ENCODE assay signal across 1 fruit fly cellular context in the genomic region with DNA sequence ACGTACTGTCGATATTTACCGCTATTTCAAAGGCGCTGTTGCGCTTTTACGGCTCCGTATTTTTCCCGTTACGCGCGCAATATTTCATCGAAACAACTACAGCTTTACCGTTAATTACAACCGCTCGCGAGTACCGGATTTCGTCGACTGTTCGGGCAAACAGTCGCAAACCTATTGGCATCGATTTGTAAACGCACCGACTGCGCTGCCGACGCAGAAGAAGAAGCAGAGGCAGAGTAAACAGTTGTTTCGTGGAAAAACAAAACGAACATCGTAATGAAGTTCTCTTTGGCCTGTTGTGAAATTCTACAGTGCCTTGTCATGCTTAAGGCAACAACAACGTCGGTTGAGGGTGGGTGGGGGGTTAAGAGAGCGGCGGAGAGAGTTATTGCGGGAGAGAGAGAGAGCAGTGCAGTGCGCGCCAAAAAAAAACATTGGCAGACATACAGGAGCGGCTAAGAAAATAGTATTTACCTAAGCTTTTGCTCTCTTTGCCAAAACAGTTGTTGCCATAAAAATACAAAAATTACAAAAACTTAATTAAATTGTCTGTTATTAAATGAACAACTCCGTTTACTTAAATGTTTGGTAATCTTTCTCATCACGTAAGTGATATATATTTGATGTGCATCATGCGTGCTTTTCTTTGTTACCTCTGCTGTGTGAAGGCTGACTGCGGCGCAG.
A peak's percentile ranks its signal among the peaks of the same experiment; 100 is the strongest.
TF ChIP-seq lines count a peak whose summit lies in the region.

Gene CG5953 (minus strand): TSS at position 176 of the 684 bp plus-strand sequence.

TF ChIP-seq in whole organism, embryonic, 481 proteins besides CTCF, POLR2A, EP300 and RAD21 (continued from another document and continues in another):
- TF ChIP-seq CG11085 (GFP tag; IDR thresholded peaks at IDR 0.05; lab: Robert Waterston, UW) (peak; percentile 92), Taf1 (GFP tag; IDR thresholded peaks at IDR 0.05; lab: Robert Waterston, UW) (peak; percentile 91), Oli (tag; optimal IDR thresholded peaks at IDR 0.05; lab: Kevin White, UChicago) (peak; percentile 98), btn (GFP tag; optimal IDR thresholded peaks at IDR 0.05; lab: Kevin White, UChicago) (peak; percentile 72), scrt (GFP tag; optimal IDR thresholded peaks at IDR 0.05; lab: Kevin White, UChicago) (peak; percentile 92), ara (GFP tag; IDR thresholded peaks at IDR 0.05; lab: Robert Waterston, UW) (peak; percentile 94), zfh2 (GFP tag; optimal IDR thresholded peaks at IDR 0.05; lab: Kevin White, UChicago) (peak; percentile 94), en (GFP tag; optimal IDR thresholded peaks at IDR 0.05; lab: Kevin White, UChicago) (peak; percentile 90), pho (GFP tag; optimal IDR thresholded peaks at IDR 0.05; lab: Kevin White, UChicago) (peak; percentile 95), CG10431 (GFP tag; optimal IDR thresholded peaks at IDR 0.05; lab: Kevin White, UChicago) (peak; percentile 90), Lhr (GFP tag; optimal IDR thresholded peaks at IDR 0.05; lab: Kevin White, UChicago) (peak; percentile 90), CG4854 (GFP tag; optimal IDR thresholded peaks at IDR 0.05; lab: Kevin White, UChicago) (peak; percentile 87), E2f1 (GFP tag; IDR thresholded peaks at IDR 0.05; lab: Robert Waterston, UW) (peak; percentile 96), CG12219 (GFP tag; optimal IDR thresholded peaks at IDR 0.05; lab: Kevin White, UChicago) (peak; percentile 96), sima (GFP tag; optimal IDR thresholded peaks at IDR 0.05; lab: Kevin White, UChicago) (peak; percentile 79), CG8089 (GFP tag; optimal IDR thresholded peaks at IDR 0.05; lab: Kevin White, UChicago) (peak; percentile 64), crp (GFP tag; optimal IDR thresholded peaks at IDR 0.05; lab: Kevin White, UChicago) (peak in 1 of 2 experiments; percentile 67), CG30403 (GFP tag; optimal IDR thresholded peaks at IDR 0.05; lab: Kevin White, UChicago) (peak; percentile 96), NfI (GFP tag; optimal IDR thresholded peaks at IDR 0.05; lab: Kevin White, UChicago) (peak; percentile 97), corto (GFP tag; optimal IDR thresholded peaks at IDR 0.05; lab: Kevin White, UChicago) (peak; percentile 82), tin (GFP tag; optimal IDR thresholded peaks at IDR 0.05; lab: Kevin White, UChicago) (peak; percentile 90), H2.0 (GFP tag; IDR thresholded peaks at IDR 0.05; lab: Robert Waterston, UW) (peak; percentile 96), Bdp1 (GFP tag; optimal IDR thresholded peaks at IDR 0.05; lab: Kevin White, UChicago) (peak; percentile 87), prd (optimal IDR thresholded peaks at IDR 0.05; lab: Kevin White, UChicago) (no peak), prd (GFP tag; IDR thresholded peaks at IDR 0.05; lab: Robert Waterston, UW) (peak; percentile 98), Mes4 (GFP tag; optimal IDR thresholded peaks at IDR 0.05; lab: Kevin White, UChicago) (peak; percentile 89), CG12104 (GFP tag; optimal IDR thresholded peaks at IDR 0.05; lab: Kevin White, UChicago) (peak; percentile 92), Atf6 (GFP tag; IDR thresholded peaks at IDR 0.05; lab: Robert Waterston, UW) (peak; percentile 97), CG9932 (GFP tag; IDR thresholded peaks at IDR 0.05; lab: Robert Waterston, UW) (peak; percentile 95), PHDP (tag; optimal IDR thresholded peaks at IDR 0.05; lab: Kevin White, UChicago) (peak; percentile 98), CG14441 (GFP tag; IDR thresholded peaks at IDR 0.05; lab: Robert Waterston, UW) (peak; percentile 96), B-H1 (GFP tag; IDR thresholded peaks at IDR 0.05; lab: Robert Waterston, UW) (peak; percentile 94), ERR (GFP tag; optimal IDR thresholded peaks at IDR 0.05; lab: Kevin White, UChicago) (peak; percentile 88), tna (GFP tag; IDR thresholded peaks at IDR 0.05; lab: Robert Waterston, UW; ENCODE audit: partially characterized antibody) (peak; percentile 57; the same call in 1 of the 2 replicates), Rx (GFP tag; IDR thresholded peaks at IDR 0.05; lab: Robert Waterston, UW) (peak; percentile 93), crol (GFP tag; IDR thresholded peaks at IDR 0.05; lab: Robert Waterston, UW) (peak; percentile 88), maf-S (GFP tag; optimal IDR thresholded peaks at IDR 0.05; lab: Kevin White, UChicago) (peak; percentile 91), TFAM (GFP tag; optimal IDR thresholded peaks at IDR 0.05; lab: Kevin White, UChicago) (peak; percentile 81), CG13894 (tag; optimal IDR thresholded peaks at IDR 0.05; lab: Kevin White, UChicago) (peak; percentile 88), hb (GFP tag; IDR thresholded peaks at IDR 0.05; lab: Robert Waterston, UW; ENCODE audit: partially characterized antibody) (no peak), Awh (GFP tag; IDR thresholded peaks at IDR 0.05; lab: Robert Waterston, UW) (peak; percentile 96), onecut (GFP tag; IDR thresholded peaks at IDR 0.05; lab: Robert Waterston, UW) (peak; percentile 90), Med (GFP tag; lab: Kevin White, UChicago) (peak; percentile 98), disco-r (GFP tag; optimal IDR thresholded peaks at IDR 0.05; lab: Kevin White, UChicago) (peak; percentile 90), CG3726 (GFP tag; IDR thresholded peaks at IDR 0.05; lab: Robert Waterston, UW) (peak; percentile 94), CG15601 (tag; optimal IDR thresholded peaks at IDR 0.05; lab: Kevin White, UChicago) (peak; percentile 95), unpg (GFP tag; optimal IDR thresholded peaks at IDR 0.05; lab: Kevin White, UChicago) (peak; percentile 98), Dip3 (GFP tag; optimal IDR thresholded peaks at IDR 0.05; lab: Kevin White, UChicago) (peak; percentile 93), CG16863 (GFP tag; optimal IDR thresholded peaks at IDR 0.05; lab: Kevin White, UChicago) (peak; percentile 93), CG17328 (GFP tag; IDR thresholded peaks at IDR 0.05; lab: Robert Waterston, UW) (peak; percentile 97), Sox102F (GFP tag; optimal IDR thresholded peaks at IDR 0.05; lab: Kevin White, UChicago) (peak; percentile 98), CG17385 (GFP tag; optimal IDR thresholded peaks at IDR 0.05; lab: Kevin White, UChicago) (peak; percentile 95), CG9609 (GFP tag; optimal IDR thresholded peaks at IDR 0.05; lab: Kevin White, UChicago) (peak; percentile 91), ranshi (GFP tag; IDR thresholded peaks at IDR 0.05; lab: Robert Waterston, UW) (peak; percentile 96), Ptx1 (GFP tag; IDR thresholded peaks at IDR 0.05; lab: Robert Waterston, UW) (peak; percentile 98), Meics (GFP tag; optimal IDR thresholded peaks at IDR 0.05; lab: Kevin White, UChicago) (peak; percentile 97), z (GFP tag; IDR thresholded peaks at IDR 0.05; lab: Robert Waterston, UW) (peak; percentile 67), Dp (GFP tag; optimal IDR thresholded peaks at IDR 0.05; lab: Kevin White, UChicago) (peak; percentile 26), Ada2b (GFP tag; IDR thresholded peaks at IDR 0.05; lab: Robert Waterston, UW) (peak; percentile 98), CG14667 (GFP tag; IDR thresholded peaks at IDR 0.05; lab: Robert Waterston, UW) (peak; percentile 96), D (optimal IDR thresholded peaks at IDR 0.05; lab: Kevin White, UChicago) (no peak), D (GFP tag; optimal IDR thresholded peaks at IDR 0.05; lab: Kevin White, UChicago) (peak; percentile 95), tll (GFP tag; optimal IDR thresholded peaks at IDR 0.05; lab: Kevin White, UChicago) (peak in 1 of 2 experiments; percentile 24), HHEX (GFP tag; optimal IDR thresholded peaks at IDR 0.05; lab: Kevin White, UChicago) (peak; percentile 97), hbn (GFP tag; IDR thresholded peaks at IDR 0.05; lab: Robert Waterston, UW; ENCODE audit: partially characterized antibody) (no peak), CG13775 (GFP tag; optimal IDR thresholded peaks at IDR 0.05; lab: Kevin White, UChicago) (peak; percentile 94), Ets65A (GFP tag; lab: Kevin White, UChicago) (peak; percentile 98), CG31388 (GFP tag; optimal IDR thresholded peaks at IDR 0.05; lab: Kevin White, UChicago) (peak; percentile 84), E2f2 (GFP tag; IDR thresholded peaks at IDR 0.05; lab: Robert Waterston, UW) (peak; percentile 84), gt (GFP tag; IDR thresholded peaks at IDR 0.05; lab: Robert Waterston, UW) (peak; percentile 86), Stat92E (GFP tag; optimal IDR thresholded peaks at IDR 0.05; lab: Kevin White, UChicago) (peak in 1 of 3 experiments; percentile 96), lbe (GFP tag; optimal IDR thresholded peaks at IDR 0.05; lab: Kevin White, UChicago) (peak; percentile 91), Mad (GFP tag; optimal IDR thresholded peaks at IDR 0.05; lab: Kevin White, UChicago) (peak; percentile 89), stwl (tag; optimal IDR thresholded peaks at IDR 0.05; lab: Kevin White, UChicago) (peak; percentile 21), sens (GFP tag; lab: Kevin White, UChicago) (peak; percentile 99), CG1602 (GFP tag; optimal IDR thresholded peaks at IDR 0.05; lab: Kevin White, UChicago) (peak; percentile 92), CG1792 (GFP tag; optimal IDR thresholded peaks at IDR 0.05; lab: Kevin White, UChicago) (peak; percentile 86), CG42726 (GFP tag; IDR thresholded peaks at IDR 0.05; lab: Robert Waterston, UW; ENCODE audit: partially characterized antibody) (peak; percentile 79), CG6854 (GFP tag; optimal IDR thresholded peaks at IDR 0.05; lab: Kevin White, UChicago) (peak; percentile 97), CG18764 (GFP tag; optimal IDR thresholded peaks at IDR 0.05; lab: Kevin White, UChicago) (peak; percentile 86), fru (optimal IDR thresholded peaks at IDR 0.05; lab: Kevin White, UChicago) (no peak), fu2 (GFP tag; optimal IDR thresholded peaks at IDR 0.05; lab: Kevin White, UChicago) (peak; percentile 89), ttk (GFP tag; IDR thresholded peaks at IDR 0.05; lab: Robert Waterston, UW) (peak; percentile 92), Dref (GFP tag; IDR thresholded peaks at IDR 0.05; lab: Robert Waterston, UW) (no peak), dmrt99B (tag; optimal IDR thresholded peaks at IDR 0.05; lab: Kevin White, UChicago) (peak; percentile 98), CG18011 (GFP tag; optimal IDR thresholded peaks at IDR 0.05; lab: Kevin White, UChicago) (peak; percentile 84), Abd-B (GFP tag; optimal IDR thresholded peaks at IDR 0.05; lab: Kevin White, UChicago) (peak; percentile 92), ind (GFP tag; optimal IDR thresholded peaks at IDR 0.05; lab: Kevin White, UChicago) (peak; percentile 96), tup (GFP tag; optimal IDR thresholded peaks at IDR 0.05; lab: Kevin White, UChicago) (peak; percentile 88), CG6254 (GFP tag; optimal IDR thresholded peaks at IDR 0.05; lab: Kevin White, UChicago) (peak; percentile 95), sqz (GFP tag; optimal IDR thresholded peaks at IDR 0.05; lab: Kevin White, UChicago) (peak; percentile 100), inv (GFP tag; IDR thresholded peaks at IDR 0.05; lab: Robert Waterston, UW; ENCODE audit: partially characterized antibody) (no peak), lov (optimal IDR thresholded peaks at IDR 0.05; lab: Kevin White, UChicago) (no peak), lov (GFP tag; IDR thresholded peaks at IDR 0.05; lab: Robert Waterston, UW) (peak; percentile 89; the same call in 2 of the 3 replicates), CG1603 (tag; optimal IDR thresholded peaks at IDR 0.05; lab: Kevin White, UChicago) (peak; percentile 94), Max (GFP tag; optimal IDR thresholded peaks at IDR 0.05; lab: Kevin White, UChicago) (peak; percentile 91), tap (tag; optimal IDR thresholded peaks at IDR 0.05; lab: Kevin White, UChicago) (peak; percentile 95), Sry-δ (GFP tag; optimal IDR thresholded peaks at IDR 0.05; lab: Kevin White, UChicago) (peak; percentile 51), ham (GFP tag; IDR thresholded peaks at IDR 0.05; lab: Robert Waterston, UW) (peak; percentile 85), CG5245 (GFP tag; optimal IDR thresholded peaks at IDR 0.05; lab: Kevin White, UChicago) (peak; percentile 90), gcm (GFP tag; optimal IDR thresholded peaks at IDR 0.05; lab: Kevin White, UChicago) (peak; percentile 97), Fer3 (tag; optimal IDR thresholded peaks at IDR 0.05; lab: Kevin White, UChicago) (peak; percentile 97), CG2199 (GFP tag; IDR thresholded peaks at IDR 0.05; lab: Robert Waterston, UW) (peak; percentile 85), CG12391 (tag; optimal IDR thresholded peaks at IDR 0.05; lab: Kevin White, UChicago) (peak; percentile 98), Xrp1 (GFP tag; IDR thresholded peaks at IDR 0.05; lab: Robert Waterston, UW) (peak; percentile 98), GATAe (GFP tag; conservative IDR thresholded peaks at IDR 0.05; lab: Robert Waterston, UW) (peak; percentile 88), Chrac-16 (GFP tag; optimal IDR thresholded peaks at IDR 0.05; lab: Kevin White, UChicago) (peak; percentile 95), ac (GFP tag; optimal IDR thresholded peaks at IDR 0.05; lab: Kevin White, UChicago) (peak; percentile 83), mam (GFP tag; optimal IDR thresholded peaks at IDR 0.05; lab: Kevin White, UChicago) (peak; percentile 94), Hr3 (GFP tag; optimal IDR thresholded peaks at IDR 0.05; lab: Kevin White, UChicago) (peak; percentile 95), gfzf (GFP tag; optimal IDR thresholded peaks at IDR 0.05; lab: Kevin White, UChicago) (peak; percentile 12), CG8359 (GFP tag; optimal IDR thresholded peaks at IDR 0.05; lab: Kevin White, UChicago; ENCODE audit: borderline replicate concordance) (peak; percentile 92), CG11504 (tag; optimal IDR thresholded peaks at IDR 0.05; lab: Kevin White, UChicago) (peak; percentile 97), CG11247 (GFP tag; IDR thresholded peaks at IDR 0.05; lab: Robert Waterston, UW) (peak; percentile 94), CG3163 (GFP tag; optimal IDR thresholded peaks at IDR 0.05; lab: Kevin White, UChicago) (peak; percentile 98), nerfin-2 (GFP tag; IDR thresholded peaks at IDR 0.05; lab: Robert Waterston, UW; ENCODE audit: partially characterized antibody) (no peak), Gsc (GFP tag; IDR thresholded peaks at IDR 0.05; lab: Robert Waterston, UW) (no peak), luna (GFP tag; optimal IDR thresholded peaks at IDR 0.05; lab: Kevin White, UChicago) (peak; percentile 76), br (optimal IDR thresholded peaks at IDR 0.05; lab: Kevin White, UChicago) (no peak), CG12071 (GFP tag; optimal IDR thresholded peaks at IDR 0.05; lab: Kevin White, UChicago) (peak; percentile 93), ssp (GFP tag; IDR thresholded peaks at IDR 0.05; lab: Robert Waterston, UW) (peak; percentile 88), gcm2 (GFP tag; optimal IDR thresholded peaks at IDR 0.05; lab: Kevin White, UChicago) (peak; percentile 90), MBD-R2 (GFP tag; IDR thresholded peaks at IDR 0.05; lab: Robert Waterston, UW) (peak; percentile 91)
